Worm (Caenorhabditis elegans): Measurements from ENCODE around the gene F35H8.4.

Gene F35H8.4

ce11 chrII:9591071-9591470, 31.2 kb upstream of the F35H8.4 start, which contains the start of the genes E02H1.1 and tag-124 (continued):
- TF ChIP-seq ceh-82 (tag; optimal IDR thresholded peaks at IDR 0.05) (peak; percentile 52 to 66 (median 65)), nhr-84 (tag; optimal IDR thresholded peaks at IDR 0.05) (no peak), mef-2 (tag; optimal IDR thresholded peaks at IDR 0.05) (no peak), blmp-1 (tag; optimal IDR thresholded peaks at IDR 0.05) (peak; percentile 50), nhr-237 (tag; optimal IDR thresholded peaks at IDR 0.05) (no peak), aha-1 (tag; optimal IDR thresholded peaks at IDR 0.05) (no peak), mdl-1 (tag; optimal IDR thresholded peaks at IDR 0.05) (peak in 1 of 2 experiments; percentile 65), zag-1 (tag; optimal IDR thresholded peaks at IDR 0.05) (no peak), ceh-8 (GFP tag; optimal IDR thresholded peaks at IDR 0.05) (peak; percentile 47), ztf-4 (tag; optimal IDR thresholded peaks at IDR 0.05) (peak; percentile 79), sox-4 (tag; optimal IDR thresholded peaks at IDR 0.05) (peak; percentile 95), fos-1 (tag; optimal IDR thresholded peaks at IDR 0.05) (peak; percentile 61), hlh-4 (tag; optimal IDR thresholded peaks at IDR 0.05) (peak; percentile 66), egl-27 (tag; optimal IDR thresholded peaks at IDR 0.05) (no peak), snu-23 (GFP tag; optimal IDR thresholded peaks at IDR 0.05) (peak; percentile 91), sptf-1 (tag; optimal IDR thresholded peaks at IDR 0.05) (no peak), rnt-1 (tag; optimal IDR thresholded peaks at IDR 0.05) (peak; percentile 99), C16A3.4 (tag; optimal IDR thresholded peaks at IDR 0.05) (peak; percentile 23), nhr-12 (tag; optimal IDR thresholded peaks at IDR 0.05) (no peak), mep-1 (tag; optimal IDR thresholded peaks at IDR 0.05) (peak; percentile 78), zip-4 (GFP tag; optimal IDR thresholded peaks at IDR 0.05) (peak; percentile 62), nhr-47 (tag; optimal IDR thresholded peaks at IDR 0.05) (peak; percentile 93), unc-98 (GFP tag; IDR thresholded peaks at IDR 0.05) (peak; percentile 80), mab-9 (GFP tag; IDR thresholded peaks at IDR 0.05) (peak; percentile 79), elt-3 (tag; optimal IDR thresholded peaks at IDR 0.05) (peak in 2 of 6 experiments; percentile 47 to 62), xbp-1 (tag; optimal IDR thresholded peaks at IDR 0.05) (peak; percentile 92), alr-1 (tag; optimal IDR thresholded peaks at IDR 0.05; ENCODE audit: borderline replicate concordance) (no peak), lin-14 (GFP tag; optimal IDR thresholded peaks at IDR 0.05) (peak; percentile 86), sup-37 (GFP tag; optimal IDR thresholded peaks at IDR 0.05) (peak; percentile 60), ceh-63 (GFP tag; optimal IDR thresholded peaks at IDR 0.05) (peak; percentile 65), ceh-90 (tag; optimal IDR thresholded peaks at IDR 0.05) (peak; percentile 96), dpl-1 (GFP tag; optimal IDR thresholded peaks at IDR 0.05) (peak; percentile 65 to 77 (median 73)), lsy-2 (tag; optimal IDR thresholded peaks at IDR 0.05) (peak; percentile 84 to 88), F16B12.6 (tag; optimal IDR thresholded peaks at IDR 0.05) (peak; percentile 33), isw-1 (GFP tag; IDR thresholded peaks at IDR 0.05) (peak; percentile 77), skn-1 (tag; optimal IDR thresholded peaks at IDR 0.05) (peak; percentile 62), nhr-19 (GFP tag; conservative IDR thresholded peaks at IDR 0.05) (peak; percentile 97), fkh-10 (GFP tag; optimal IDR thresholded peaks at IDR 0.05) (no peak), tlp-1 (tag; optimal IDR thresholded peaks at IDR 0.05) (no peak), lin-39 (tag; optimal IDR thresholded peaks at IDR 0.05) (peak; percentile 62), nhr-11 (tag; optimal IDR thresholded peaks at IDR 0.05) (peak; percentile 66), lin-13 (GFP tag; optimal IDR thresholded peaks at IDR 0.05) (peak; percentile 16), nhr-71 (tag; optimal IDR thresholded peaks at IDR 0.05) (peak; percentile 93), unc-86 (tag; optimal IDR thresholded peaks at IDR 0.05) (peak; percentile 81), unc-62 (GFP tag; optimal IDR thresholded peaks at IDR 0.05) (no peak), ets-5 (GFP tag; IDR thresholded peaks at IDR 0.05) (no peak)
